Fruit fly (Drosophila melanogaster) S2 (cell line): Measurements from ENCODE around the gene alpha4GT1.

Source experiments
- CG8478 ChIP-seq: fragments of >200 bp; optimal IDR thresholded peaks from 2 replicates; lab custom pipeline; 2018
- CTCF ChIP-seq, 2 experiments: fragments of >200 bp; optimal IDR thresholded peaks; 2 replicates each; lab custom pipeline; 2018

DNA sequence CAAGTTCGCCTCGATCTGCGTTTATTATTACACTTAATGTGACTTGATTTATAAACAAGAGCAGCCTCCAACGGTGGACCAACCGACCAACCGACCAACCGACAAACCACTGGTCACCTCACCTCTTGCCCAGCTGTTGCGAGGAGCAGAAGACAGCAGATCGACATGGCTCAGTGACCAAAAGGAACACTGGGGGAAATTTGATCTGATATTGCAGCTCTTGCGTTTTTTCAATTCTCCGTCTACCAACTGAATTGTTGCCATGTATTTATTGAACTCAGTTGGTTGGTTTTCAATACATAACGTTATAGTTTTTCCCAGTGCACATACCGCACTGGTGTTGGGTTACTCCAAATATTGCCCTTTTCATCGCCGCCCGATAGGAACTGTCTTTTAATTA lies 18.3 kb downstream of the alpha4GT1 start:
- TF ChIP-seq CG8478 (lab: Kevin White, UChicago), result no peak
- no peak for TF ChIP-seq CTCF (optimal IDR thresholded peaks at IDR 0.05; lab: Kevin White, UChicago)
